Worm (Caenorhabditis elegans) whole organism, L4 larva: Measurements from ENCODE around the gene Y57G11C.1130.

Experiments
- F26F4.8 ChIP-seq: fragments of 200-800 bp; sonication (Bioruptor generic); conservative IDR thresholded peaks from 2 replicates; pipeline ENCODE4 v1.3.6; 2022; ENCODE audit warnings: missing genetic modification characterization, missing compliant biosample characterization
- F44E2.7 ChIP-seq: fragments of 200-800 bp; sonication (Bioruptor generic); IDR thresholded peaks from 2 replicates; pipeline ENCODE4 v2.1.2; 2022; ENCODE audit warnings: missing genetic modification characterization, missing compliant biosample characterization
- F49E8.2 ChIP-seq: sonication (generic microtip); optimal IDR thresholded peaks from 2 replicates; lab custom pipeline; 2016; ENCODE audit warnings: missing compliant biosample characterization, mild to moderate bottlenecking, missing genetic modification characterization, borderline replicate concordance
- T20F7.1 ChIP-seq: fragments of 200-800 bp; sonication (Bioruptor generic); optimal IDR thresholded peaks from 2 replicates; lab custom pipeline; 2018; ENCODE audit warnings: mild to moderate bottlenecking, missing genetic modification characterization, missing compliant biosample characterization
- Y48G9A.11 ChIP-seq: fragments of 200-800 bp; sonication (Bioruptor generic); IDR thresholded peaks from 2 replicates; pipeline ENCODE4 v1.3.6; 2022; ENCODE audit warnings: missing genetic modification reagents, missing genetic modification characterization, missing compliant biosample characterization
- ZK337.2 ChIP-seq: fragments of 200-800 bp; sonication (Bioruptor generic); IDR thresholded peaks from 2 replicates; pipeline ENCODE4 v1.3.6; 2022; ENCODE audit warnings: missing genetic modification reagents, missing genetic modification characterization, missing compliant biosample characterization
- ZK546.5 ChIP-seq, 2 experiments: sonication (generic microtip); optimal IDR thresholded peaks; 2 replicates each; lab custom pipeline; 2017; ENCODE audit warnings: missing biosample characterization in 2 of 2, missing genetic modification characterization in 2 of 2
- aha-1 ChIP-seq: fragments of 150-350 bp; peaks from one replicate; lab custom pipeline; 2014; ENCODE audit warnings: missing biosample characterization, missing genetic modification characterization
- aly-2 ChIP-seq: sonication (generic microtip); optimal IDR thresholded peaks from 2 replicates; lab custom pipeline; 2018; ENCODE audit warnings: missing biosample characterization, missing genetic modification characterization
- ama-1 ChIP-seq: fragments of 150-350 bp; optimal IDR thresholded peaks from 2 replicates; lab custom pipeline; 2014; ENCODE audit warnings: inconsistent platforms, mixed read lengths
- attf-4 ChIP-seq: sonication (generic microtip); optimal IDR thresholded peaks from 3 replicates; lab custom pipeline; 2017; ENCODE audit warnings: missing biosample characterization, missing genetic modification characterization
- ceh-28 ChIP-seq: fragments of 150-350 bp; optimal IDR thresholded peaks from 2 replicates; lab custom pipeline; 2014; ENCODE audit warnings: missing biosample characterization, missing genetic modification reagents, missing genetic modification characterization
- ceh-32 ChIP-seq: sonication (generic microtip); optimal IDR thresholded peaks from 2 replicates; lab custom pipeline; 2016; ENCODE audit warnings: mild to moderate bottlenecking, missing genetic modification characterization, missing compliant biosample characterization; ENCODE audit not compliant: poor library complexity
- ceh-44 ChIP-seq: fragments of 200-800 bp; sonication (Bioruptor generic); IDR thresholded peaks from 2 replicates; pipeline ENCODE4 v1.3.6; 2022; ENCODE audit warnings: missing genetic modification reagents, missing genetic modification characterization, missing compliant biosample characterization
- ceh-62 ChIP-seq: sonication (generic microtip); optimal IDR thresholded peaks from 2 replicates; lab custom pipeline; 2017; ENCODE audit warnings: missing biosample characterization, missing genetic modification characterization
- ceh-82 ChIP-seq: sonication (generic microtip); optimal IDR thresholded peaks from 2 replicates; lab custom pipeline; 2017; ENCODE audit warnings: missing biosample characterization, missing genetic modification characterization
- ces-1 ChIP-seq: fragments of 150-350 bp; sonication (generic microtip); optimal IDR thresholded peaks from 4 replicates; lab custom pipeline; 2014; ENCODE audit warnings: missing biosample characterization, missing genetic modification reagents, missing genetic modification characterization
- cey-2 ChIP-seq: sonication (generic microtip); optimal IDR thresholded peaks from 3 replicates; lab custom pipeline; 2017; ENCODE audit warnings: missing genetic modification characterization, mild to moderate bottlenecking, missing compliant biosample characterization, antibody characterized with exemption, borderline replicate concordance; ENCODE audit not compliant: insufficient read depth
- daf-19 ChIP-seq: fragments of 200-800 bp; sonication (Bioruptor generic); conservative IDR thresholded peaks from 2 replicates; pipeline ENCODE4 v1.3.6; 2022; ENCODE audit warnings: missing genetic modification characterization, missing compliant biosample characterization
- daf-8 ChIP-seq: fragments of 200-800 bp; sonication (Bioruptor generic); IDR thresholded peaks from 2 replicates; pipeline ENCODE4 v1.3.6; 2022; ENCODE audit warnings: missing genetic modification characterization, missing compliant biosample characterization
- duxl-1 ChIP-seq: sonication (generic microtip); optimal IDR thresholded peaks from 2 replicates; lab custom pipeline; 2016; ENCODE audit warnings: mild to moderate bottlenecking, missing genetic modification characterization, moderate library complexity, missing compliant biosample characterization; ENCODE audit not compliant: poor library complexity
- fos-1 ChIP-seq: fragments of 150-350 bp; optimal IDR thresholded peaks from 2 replicates; lab custom pipeline; 2014; ENCODE audit warnings: missing biosample characterization, missing genetic modification characterization
- hlh-11 ChIP-seq: fragments of 200-800 bp; sonication (Bioruptor generic); optimal IDR thresholded peaks from 2 replicates; lab custom pipeline; 2018; ENCODE audit warnings: mild to moderate bottlenecking, missing genetic modification characterization, missing compliant biosample characterization
- hmg-1.1 ChIP-seq: fragments of 200-800 bp; sonication (Bioruptor generic); IDR thresholded peaks from 2 replicates; pipeline ENCODE4 v1.3.6; 2022; ENCODE audit warnings: missing genetic modification reagents, missing genetic modification characterization, missing compliant biosample characterization
- jun-1 ChIP-seq: fragments of 150-350 bp; optimal IDR thresholded peaks from 2 replicates; lab custom pipeline; 2014; ENCODE audit warnings: missing biosample characterization, missing genetic modification reagents, missing genetic modification characterization
- lim-7 ChIP-seq: fragments of 200-800 bp; sonication (Bioruptor generic); IDR thresholded peaks from 2 replicates; pipeline ENCODE4 v1.3.6; 2022; ENCODE audit warnings: missing genetic modification characterization, missing compliant biosample characterization
- lin-13 ChIP-seq: fragments of 150-350 bp; optimal IDR thresholded peaks from 2 replicates; lab custom pipeline; 2014; ENCODE audit warnings: missing biosample characterization, missing genetic modification reagents, missing genetic modification characterization
- lin-29 ChIP-seq: fragments of 200-800 bp; sonication (Bioruptor generic); IDR thresholded peaks from 2 replicates; pipeline ENCODE4 v1.3.6; 2022; ENCODE audit warnings: missing genetic modification reagents, missing genetic modification characterization, missing compliant biosample characterization
- lin-38 ChIP-seq: fragments of 200-800 bp; sonication (Bioruptor generic); IDR thresholded peaks from 2 replicates; pipeline ENCODE4 v1.3.6; 2022; ENCODE audit warnings: missing genetic modification reagents, missing genetic modification characterization, missing compliant biosample characterization
- mdt-29 ChIP-seq: fragments of 200-800 bp; sonication (Bioruptor generic); IDR thresholded peaks from 2 replicates; pipeline ENCODE4 v1.3.6; 2022; ENCODE audit warnings: missing genetic modification reagents, missing genetic modification characterization, missing compliant biosample characterization
- mep-1 ChIP-seq: fragments of 150-350 bp; sonication (generic microtip); optimal IDR thresholded peaks from 3 replicates; lab custom pipeline; 2014; ENCODE audit warnings: missing biosample characterization, missing genetic modification characterization
- mes-2 ChIP-seq: sonication (generic microtip); optimal IDR thresholded peaks from 2 replicates; lab custom pipeline; 2016; ENCODE audit warnings: missing genotype, mild to moderate bottlenecking, missing genetic modification characterization, missing compliant biosample characterization; ENCODE audit not compliant: poor library complexity, severe bottlenecking
- mxl-2 ChIP-seq: fragments of 200-800 bp; sonication (Bioruptor generic); conservative IDR thresholded peaks from 2 replicates; pipeline ENCODE4 v1.3.6; 2022; ENCODE audit warnings: missing genetic modification reagents, missing genetic modification characterization, missing compliant biosample characterization
- nhr-10 ChIP-seq: fragments of 150-350 bp; optimal IDR thresholded peaks from 2 replicates; lab custom pipeline; 2014; ENCODE audit warnings: missing biosample characterization, missing genetic modification characterization
- nhr-102 ChIP-seq: sonication (generic microtip); optimal IDR thresholded peaks from 2 replicates; lab custom pipeline; 2016; ENCODE audit warnings: mild to moderate bottlenecking, missing genetic modification characterization, moderate library complexity, missing compliant biosample characterization
- nhr-11 ChIP-seq: fragments of 150-350 bp; optimal IDR thresholded peaks from 2 replicates; lab custom pipeline; 2014; ENCODE audit warnings: missing biosample characterization, missing genetic modification characterization
- nhr-237 ChIP-seq: sonication (generic microtip); optimal IDR thresholded peaks from 2 replicates; lab custom pipeline; 2017; ENCODE audit warnings: missing biosample characterization, missing genetic modification characterization
- nhr-42 ChIP-seq: fragments of 200-800 bp; sonication (Bioruptor generic); IDR thresholded peaks from 2 replicates; pipeline ENCODE4 v1.3.6; 2022; ENCODE audit warnings: missing genetic modification characterization, missing compliant biosample characterization
- nhr-6 ChIP-seq: fragments of 150-350 bp; optimal IDR thresholded peaks from 2 replicates; lab custom pipeline; 2014; ENCODE audit warnings: missing biosample characterization, missing genetic modification characterization
- nhr-76 ChIP-seq: fragments of 150-350 bp; optimal IDR thresholded peaks from 2 replicates; lab custom pipeline; 2014; ENCODE audit warnings: missing biosample characterization, missing genetic modification characterization
- pha-4 ChIP-seq, 2 experiments: fragments of 150-350 bp in 1 of 2; fragments of 200-800 bp in 1 of 2; sonication (Bioruptor generic) in 1 of 2; IDR thresholded peaks in 1 of 2; optimal IDR thresholded peaks in 1 of 2; 2 replicates each; pipeline versions ENCODE4 v1.3.6 to Lab custom; 2014 to 2022; ENCODE audit warnings: missing genetic modification characterization in 2 of 2, missing genetic modification reagents in 2 of 2, missing biosample characterization in 1 of 2, missing compliant biosample characterization in 1 of 2
- pqm-1 ChIP-seq: sonication (generic microtip); optimal IDR thresholded peaks from 2 replicates; lab custom pipeline; 2017; ENCODE audit warnings: missing biosample characterization, missing genetic modification characterization
- set-16 ChIP-seq: fragments of 200-800 bp; sonication (Bioruptor generic); IDR thresholded peaks from 2 replicates; pipeline ENCODE4 v1.3.6; 2022; ENCODE audit warnings: missing genetic modification reagents, missing genetic modification characterization, missing compliant biosample characterization
- skn-1 ChIP-seq: fragments of 150-350 bp; optimal IDR thresholded peaks from 2 replicates; lab custom pipeline; 2014; ENCODE audit warnings: missing biosample characterization, missing genetic modification characterization
- snpc-1.2 ChIP-seq: fragments of 200-800 bp; sonication (Bioruptor generic); IDR thresholded peaks from 2 replicates; pipeline ENCODE4 v1.3.6; 2022; ENCODE audit warnings: missing genetic modification reagents, missing genetic modification characterization, missing compliant biosample characterization
- spr-1 ChIP-seq: sonication (generic microtip); optimal IDR thresholded peaks from 2 replicates; lab custom pipeline; 2016; ENCODE audit warnings: mild to moderate bottlenecking, missing genetic modification characterization, missing compliant biosample characterization
- tra-1 ChIP-seq: fragments of 200-800 bp; sonication (Bioruptor generic); IDR thresholded peaks from 2 replicates; pipeline ENCODE4 v1.3.6; 2022; ENCODE audit warnings: missing genetic modification reagents, missing genetic modification characterization, missing compliant biosample characterization
- vab-7 ChIP-seq: fragments of 200-800 bp; sonication (Bioruptor generic); IDR thresholded peaks from 2 replicates; pipeline ENCODE4 v1.3.6; 2022; ENCODE audit warnings: missing genetic modification reagents, missing genetic modification characterization, missing compliant biosample characterization
- zfp-3 ChIP-seq: fragments of 200-800 bp; sonication (Bioruptor generic); conservative IDR thresholded peaks from 2 replicates; pipeline ENCODE4 v1.3.6; 2022; ENCODE audit warnings: missing genetic modification reagents, missing genetic modification characterization, missing compliant biosample characterization
- ztf-11 ChIP-seq: fragments of 150-350 bp; optimal IDR thresholded peaks from 2 replicates; lab custom pipeline; 2014; ENCODE audit warnings: missing biosample characterization, missing genetic modification characterization

Gene Y57G11C.1130

DNA sequence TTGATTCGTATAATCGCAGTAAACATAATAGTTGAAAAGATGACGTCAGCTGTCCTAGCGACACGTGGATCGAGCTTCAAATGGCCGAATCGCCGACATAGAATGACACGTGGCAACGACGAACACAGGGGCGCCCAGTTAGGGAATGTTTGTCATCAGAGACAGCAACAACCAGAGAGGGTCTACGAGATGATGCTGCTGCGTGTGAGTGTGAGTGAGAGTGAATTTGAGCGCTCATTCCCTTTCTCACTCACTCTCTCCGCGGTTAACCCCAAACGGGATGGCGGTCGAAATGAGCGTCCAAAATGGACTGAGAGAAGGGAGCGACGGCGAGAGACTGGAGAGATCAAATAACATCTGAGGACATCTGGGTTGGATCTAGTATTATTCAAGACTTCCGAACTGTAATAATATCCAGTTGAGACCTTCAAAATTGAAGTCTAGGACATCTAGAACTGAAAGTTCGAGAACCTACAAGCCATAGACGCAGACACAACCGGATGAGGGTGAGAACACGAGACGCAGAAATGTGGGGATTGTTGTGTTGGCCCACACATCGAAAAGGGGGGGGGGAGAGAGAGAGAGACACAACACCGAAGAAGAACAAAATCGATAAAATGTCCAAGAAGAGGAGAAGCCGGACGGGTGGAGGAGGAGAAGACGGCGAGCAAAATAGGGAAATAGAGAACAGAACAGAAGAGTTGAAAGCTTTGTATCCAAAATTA, 11.8 kb downstream of the Y57G11C.1130 start (continued):
- TF ChIP-seq aly-2, result no peak
- TF ChIP-seq aha-1 (tag; lab: Kevin White, UChicago), result peak; percentile 99
- no peak for TF ChIP-seq daf-8 (GFP tag; lab: Robert Waterston, UW)
- TF ChIP-seq ceh-82 (tag; lab: Kevin White, UChicago), result no peak
- peak; percentile 75 for TF ChIP-seq hlh-11 (tag; lab: Kevin White, UChicago)
- peak; percentile 70 for TF ChIP-seq ceh-28 (tag; lab: Kevin White, UChicago)
- TF ChIP-seq nhr-237 (tag; lab: Kevin White, UChicago), result no peak
- TF ChIP-seq mes-2 (tag; lab: Kevin White, UChicago), result peak; percentile 74
- no peak for TF ChIP-seq lin-13 (GFP tag; lab: Kevin White, UChicago)
- no peak for TF ChIP-seq nhr-42 (GFP tag; lab: Robert Waterston, UW)
- TF ChIP-seq skn-1 (tag; lab: Kevin White, UChicago), result no peak
- TF ChIP-seq ceh-32 (tag; lab: Kevin White, UChicago), result no peak
- TF ChIP-seq F44E2.7, result no peak
- TF ChIP-seq F49E8.2 (tag; lab: Kevin White, UChicago), result no peak
- TF ChIP-seq duxl-1 (tag; lab: Kevin White, UChicago), result peak; percentile 18
- no peak for TF ChIP-seq mdt-29 (GFP tag; lab: Robert Waterston, UW)
- no peak for TF ChIP-seq ces-1 (GFP tag; lab: Kevin White, UChicago)
- peak; percentile 71 for TF ChIP-seq ama-1 (lab: Kevin White, UChicago)
- no peak for TF ChIP-seq nhr-10
- TF ChIP-seq tra-1 (GFP tag; lab: Robert Waterston, UW), result no peak
- no peak for TF ChIP-seq cey-2 (tag; lab: Kevin White, UChicago)
- no peak for TF ChIP-seq ZK546.5 (tag; optimal IDR thresholded peaks at IDR 0.05; lab: Kevin White, UChicago)
- no peak for TF ChIP-seq ZK337.2 (GFP tag; lab: Robert Waterston, UW)
- no peak for TF ChIP-seq lim-7 (GFP tag; lab: Robert Waterston, UW)
- TF ChIP-seq pqm-1 (tag; lab: Kevin White, UChicago), result no peak
- peak; percentile 40; the same call in 1 of the 2 replicates for TF ChIP-seq lin-38 (GFP tag; lab: Robert Waterston, UW)
- peak; percentile 36 for TF ChIP-seq nhr-102 (tag; lab: Kevin White, UChicago)
- no peak for TF ChIP-seq ceh-44
- TF ChIP-seq set-16 (GFP tag; lab: Robert Waterston, UW), result peak; percentile 46
- TF ChIP-seq daf-19 (GFP tag; lab: Robert Waterston, UW), result no peak
- peak; percentile 16 for TF ChIP-seq T20F7.1
- no peak for TF ChIP-seq ztf-11 (tag; lab: Kevin White, UChicago)
- TF ChIP-seq F26F4.8 (GFP tag; lab: Robert Waterston, UW), result no peak
- peak; percentile 62; the same call in 1 of the 2 replicates for TF ChIP-seq hmg-1.1 (GFP tag; lab: Robert Waterston, UW)
- TF ChIP-seq nhr-76 (tag; lab: Kevin White, UChicago), result no peak
- TF ChIP-seq fos-1 (tag; lab: Kevin White, UChicago), result no peak
- TF ChIP-seq lin-29 (GFP tag; lab: Robert Waterston, UW), result no peak
- TF ChIP-seq jun-1 (tag; lab: Kevin White, UChicago), result no peak
- peak; percentile 33; the same call in 1 of the 2 replicates for TF ChIP-seq vab-7 (GFP tag; lab: Robert Waterston, UW)
- TF ChIP-seq snpc-1.2 (GFP tag; lab: Robert Waterston, UW), result no peak
- TF ChIP-seq nhr-6, result peak; percentile 57
- no peak for TF ChIP-seq zfp-3
- TF ChIP-seq mxl-2 (GFP tag; lab: Robert Waterston, UW), result no peak
- peak; percentile 89 for TF ChIP-seq mep-1 (tag; lab: Kevin White, UChicago)
- TF ChIP-seq Y48G9A.11 (GFP tag; lab: Robert Waterston, UW), result no peak
- TF ChIP-seq spr-1 (tag; lab: Kevin White, UChicago), result no peak
- peak; percentile 22 for TF ChIP-seq nhr-11 (tag; lab: Kevin White, UChicago)
- TF ChIP-seq pha-4 (GFP tag; IDR thresholded peaks at IDR 0.05; lab: Robert Waterston, UW), result peak; percentile 14; the same call in 1 of the 2 replicates
- TF ChIP-seq pha-4 (tag; optimal IDR thresholded peaks at IDR 0.05; lab: Kevin White, UChicago), result no peak
- TF ChIP-seq attf-4 (tag; lab: Kevin White, UChicago), result no peak
- no peak for TF ChIP-seq ceh-62 (tag; lab: Kevin White, UChicago)
